Fruit fly (Drosophila melanogaster) whole organism, larva: Measurements from ENCODE around the gene CG12024.

Experiments used
- noc ChIP-seq: fragments of 200-800 bp; sonication (Bioruptor generic); optimal IDR thresholded peaks from 3 replicates; lab custom pipeline; 2019; ENCODE audit warnings: missing biosample characterization, mild to moderate bottlenecking, missing genetic modification characterization, moderate library complexity

The CG12024 gene

dm6 chr3L:1886125-1886544 is 29.2 kb downstream of the CG12024 start:
- no peak for TF ChIP-seq noc (tag; lab: Kevin White, UChicago)

- no peak for TF ChIP-seq noc (tag; lab: Kevin White, UChicago)
Observed at dm6 chr3L:1887929-1888529, 31.1 kb downstream of the CG12024 start.

- no peak for TF ChIP-seq noc (tag; lab: Kevin White, UChicago)
Observed at dm6 chr3L:1890941-1891340, 34.0 kb downstream of the CG12024 start.

- no peak for TF ChIP-seq noc (tag; lab: Kevin White, UChicago)
Observed at dm6 chr3L:1891914-1892313, 34.9 kb downstream of the CG12024 start.

dm6 chr3L:1897709-1898108 is 40.7 kb downstream of the CG12024 start:
- no peak for TF ChIP-seq noc (tag; lab: Kevin White, UChicago)

dm6 chr3L:1899616-1900015 is 42.7 kb downstream of the CG12024 start:
- no peak for TF ChIP-seq noc (tag; lab: Kevin White, UChicago)

- TF ChIP-seq noc (tag; lab: Kevin White, UChicago): no peak
Observed at dm6 chr3L:1900633-1901032, 43.7 kb downstream of the CG12024 start.

- no peak for TF ChIP-seq noc (tag; lab: Kevin White, UChicago)
Observed at dm6 chr3L:1904440-1904839, 47.5 kb downstream of the CG12024 start.

- no peak for TF ChIP-seq noc (tag; lab: Kevin White, UChicago)
Observed at dm6 chr3L:1905273-1905672, 48.3 kb downstream of the CG12024 start.

dm6 chr3L:1906208-1906607 is 49.2 kb downstream of the CG12024 start:
- no peak for TF ChIP-seq noc (tag; lab: Kevin White, UChicago)
